Worm (Caenorhabditis elegans) whole organism, L1 larva: ENCODE measurements around the gene C37C3.12.

Source experiments
- C04F5.9 ChIP-seq: sonication (generic microtip); optimal IDR thresholded peaks from 2 replicates; lab custom pipeline; 2016; ENCODE audit warnings: missing genetic modification characterization, missing compliant biosample characterization
- C34B4.2 ChIP-seq: sonication (generic microtip); optimal IDR thresholded peaks from 2 replicates; lab custom pipeline; 2017; ENCODE audit warnings: mild to moderate bottlenecking, missing genetic modification characterization, missing compliant biosample characterization
- Y116A8C.19 ChIP-seq: sonication (generic microtip); optimal IDR thresholded peaks from 2 replicates; lab custom pipeline; 2016; ENCODE audit warnings: missing compliant biosample characterization, missing genetic modification characterization, borderline replicate concordance
- aha-1 ChIP-seq: fragments of 150-350 bp; optimal IDR thresholded peaks from 2 replicates; lab custom pipeline; 2014; ENCODE audit warnings: missing biosample characterization, missing genetic modification characterization
- alr-1 ChIP-seq: fragments of 200-800 bp; sonication (Bioruptor generic); optimal IDR thresholded peaks from 2 replicates; lab custom pipeline; 2018; ENCODE audit warnings: borderline replicate concordance, mild to moderate bottlenecking, missing genetic modification characterization, missing compliant biosample characterization
- aly-2 ChIP-seq: fragments of 150-350 bp; optimal IDR thresholded peaks from 2 replicates; lab custom pipeline; 2014; ENCODE audit warnings: missing biosample characterization, missing genetic modification characterization
- blmp-1 ChIP-seq: fragments of 150-350 bp; optimal IDR thresholded peaks from 2 replicates; lab custom pipeline; 2014; ENCODE audit warnings: missing biosample characterization, missing genetic modification characterization
- ceh-8 ChIP-seq: fragments of 200-800 bp; sonication (Bioruptor generic); optimal IDR thresholded peaks from 2 replicates; lab custom pipeline; 2018; ENCODE audit warnings: mild to moderate bottlenecking, missing genetic modification characterization, moderate library complexity, missing compliant biosample characterization
- ceh-82 ChIP-seq, 3 experiments: fragments of 150-350 bp in 1 of 3; sonication (generic microtip) in 2 of 3; optimal IDR thresholded peaks; 2 replicates each; lab custom pipeline; 2014 to 2017; ENCODE audit warnings: missing biosample characterization in 3 of 3, missing genetic modification characterization in 3 of 3
- ceh-88 ChIP-seq: fragments of 200-800 bp; sonication (Bioruptor generic); IDR thresholded peaks from 2 replicates; pipeline ENCODE4 v1.3.6; 2022; ENCODE audit warnings: missing genetic modification characterization, missing compliant biosample characterization
- ceh-90 ChIP-seq: sonication (generic microtip); optimal IDR thresholded peaks from 2 replicates; lab custom pipeline; 2016; ENCODE audit warnings: missing genetic modification characterization, missing compliant biosample characterization
- dpl-1 ChIP-seq, 3 experiments: fragments of 150-350 bp in 2 of 3; sonication (generic microtip) in 1 of 3; optimal IDR thresholded peaks; 2 replicates each; lab custom pipeline; 2014 to 2017; ENCODE audit warnings: missing biosample characterization in 3 of 3, missing genetic modification characterization in 3 of 3, missing genetic modification reagents in 3 of 3
- dsc-1 ChIP-seq: sonication (generic microtip); optimal IDR thresholded peaks from 2 replicates; lab custom pipeline; 2016; ENCODE audit warnings: mild to moderate bottlenecking, missing genetic modification characterization, missing compliant biosample characterization
- efl-1 ChIP-seq, 4 experiments: fragments of 150-350 bp; optimal IDR thresholded peaks in 3 of 4; peaks in 1 of 4; 1 replicate in 1 of 4; 2 replicates in 3 of 4; lab custom pipeline; 2014; ENCODE audit warnings: missing biosample characterization in 2 of 4, missing genetic modification characterization in 2 of 4, missing genetic modification reagents in 2 of 4
- egl-13 ChIP-seq: sonication (generic microtip); optimal IDR thresholded peaks from 2 replicates; lab custom pipeline; 2016; ENCODE audit warnings: missing genotype, missing genetic modification reagents, missing genetic modification characterization, missing compliant biosample characterization
- elt-3 ChIP-seq, 6 experiments: fragments of 150-350 bp in 1 of 6; sonication (generic microtip); optimal IDR thresholded peaks; 2 replicates each; lab custom pipeline; 2017 to 2018; ENCODE audit warnings: missing biosample characterization in 6 of 6, missing genetic modification characterization in 6 of 6, inconsistent platforms in 1 of 6
- ets-5 ChIP-seq: fragments of 200-800 bp; sonication (Bioruptor generic); IDR thresholded peaks from 2 replicates; pipeline ENCODE4 v1.3.6; 2022; ENCODE audit warnings: missing genetic modification characterization, missing compliant biosample characterization
- fkh-10 ChIP-seq: sonication (generic microtip); optimal IDR thresholded peaks from 2 replicates; lab custom pipeline; 2017; ENCODE audit warnings: missing biosample characterization, missing genetic modification reagents, missing genetic modification characterization
- fkh-8 ChIP-seq: sonication (generic microtip); optimal IDR thresholded peaks from 2 replicates; lab custom pipeline; 2016; ENCODE audit warnings: mild to moderate bottlenecking, missing genetic modification characterization, missing compliant biosample characterization
- fos-1 ChIP-seq: fragments of 150-350 bp; optimal IDR thresholded peaks from 2 replicates; lab custom pipeline; 2014; ENCODE audit warnings: missing biosample characterization, missing genetic modification characterization
- hlh-4 ChIP-seq: sonication (generic microtip); optimal IDR thresholded peaks from 2 replicates; lab custom pipeline; 2016; ENCODE audit warnings: mild to moderate bottlenecking, missing genetic modification characterization, missing compliant biosample characterization
- irx-1 ChIP-seq: sonication (generic microtip); optimal IDR thresholded peaks from 2 replicates; lab custom pipeline; 2016; ENCODE audit warnings: missing genetic modification characterization, missing compliant biosample characterization
- jun-1 ChIP-seq: fragments of 150-350 bp; optimal IDR thresholded peaks from 2 replicates; lab custom pipeline; 2014; ENCODE audit warnings: missing biosample characterization, missing genetic modification reagents, missing genetic modification characterization
- lin-13 ChIP-seq: fragments of 150-350 bp; optimal IDR thresholded peaks from 2 replicates; lab custom pipeline; 2014; ENCODE audit warnings: missing biosample characterization, missing genetic modification reagents, missing genetic modification characterization
- lin-14 ChIP-seq: fragments of 200-800 bp; sonication (Bioruptor generic); optimal IDR thresholded peaks from 2 replicates; lab custom pipeline; 2018; ENCODE audit warnings: mild to moderate bottlenecking, missing genetic modification characterization, moderate library complexity, missing compliant biosample characterization
- lin-15B ChIP-seq: fragments of 150-350 bp; sonication (generic microtip); optimal IDR thresholded peaks from 3 replicates; lab custom pipeline; 2014; ENCODE audit warnings: missing biosample characterization, missing genetic modification characterization
- lin-35 ChIP-seq, 2 experiments: fragments of 150-350 bp; optimal IDR thresholded peaks; 2 replicates each; lab custom pipeline; 2014; ENCODE audit warnings: missing biosample characterization in 2 of 2, missing genetic modification characterization in 2 of 2, missing genetic modification reagents in 2 of 2
- lin-39 ChIP-seq: fragments of 150-350 bp; optimal IDR thresholded peaks from 2 replicates; lab custom pipeline; 2014; ENCODE audit warnings: missing biosample characterization, missing genetic modification reagents, missing genetic modification characterization
- lir-3 ChIP-seq: sonication (generic microtip); optimal IDR thresholded peaks from 2 replicates; lab custom pipeline; 2016; ENCODE audit warnings: mild to moderate bottlenecking, missing genetic modification characterization, moderate library complexity, missing compliant biosample characterization; ENCODE audit not compliant: poor library complexity
- lsy-2 ChIP-seq, 2 experiments: fragments of 150-350 bp; optimal IDR thresholded peaks; 2 replicates each; lab custom pipeline; 2014; ENCODE audit warnings: missing biosample characterization in 2 of 2, missing genetic modification characterization in 2 of 2
- mdl-1 ChIP-seq, 2 experiments: fragments of 150-350 bp; optimal IDR thresholded peaks; 2 replicates each; lab custom pipeline; 2014 to 2017; ENCODE audit warnings: missing biosample characterization in 2 of 2, missing genetic modification characterization in 2 of 2, inconsistent platforms in 1 of 2
- nhr-12 ChIP-seq: sonication (generic microtip); optimal IDR thresholded peaks from 2 replicates; lab custom pipeline; 2017; ENCODE audit warnings: missing biosample characterization, missing genetic modification characterization
- nhr-19 ChIP-seq: fragments of 200-800 bp; sonication (Bioruptor generic); conservative IDR thresholded peaks from 2 replicates; pipeline ENCODE4 v1.3.6; 2022; ENCODE audit warnings: missing genetic modification characterization, missing compliant biosample characterization
- nhr-20 ChIP-seq: sonication (generic microtip); optimal IDR thresholded peaks from 2 replicates; lab custom pipeline; 2016; ENCODE audit warnings: mild to moderate bottlenecking, missing genetic modification characterization, missing compliant biosample characterization
- nhr-28 ChIP-seq: fragments of 150-350 bp; optimal IDR thresholded peaks from 2 replicates; lab custom pipeline; 2014; ENCODE audit warnings: missing biosample characterization, missing genetic modification characterization
- nhr-71 ChIP-seq: sonication (generic microtip); optimal IDR thresholded peaks from 2 replicates; lab custom pipeline; 2016; ENCODE audit warnings: mild to moderate bottlenecking, missing genetic modification characterization, moderate library complexity, missing compliant biosample characterization
- nhr-84 ChIP-seq: sonication (generic microtip); optimal IDR thresholded peaks from 2 replicates; lab custom pipeline; 2017; ENCODE audit warnings: missing biosample characterization, missing genetic modification characterization
- nhr-85 ChIP-seq: sonication (generic microtip); peaks from one replicate; lab custom pipeline; 2016; ENCODE audit warnings: missing genetic modification characterization, inconsistent platforms, missing compliant biosample characterization
- pax-3 ChIP-seq: fragments of 200-800 bp; sonication (Bioruptor generic); optimal IDR thresholded peaks from 2 replicates; lab custom pipeline; 2018; ENCODE audit warnings: mild to moderate bottlenecking, missing genetic modification characterization, moderate library complexity, missing compliant biosample characterization
- pqm-1 ChIP-seq: sonication (generic microtip); optimal IDR thresholded peaks from 3 replicates; lab custom pipeline; 2017; ENCODE audit warnings: missing biosample characterization, missing genetic modification characterization
- snu-23 ChIP-seq: sonication (generic microtip); optimal IDR thresholded peaks from 2 replicates; lab custom pipeline; 2016; ENCODE audit warnings: missing genetic modification characterization, missing compliant biosample characterization
- sox-4 ChIP-seq: sonication (generic microtip); optimal IDR thresholded peaks from 2 replicates; lab custom pipeline; 2016; ENCODE audit warnings: missing genetic modification characterization, missing compliant biosample characterization
- sptf-1 ChIP-seq: fragments of 150-350 bp; optimal IDR thresholded peaks from 2 replicates; lab custom pipeline; 2014; ENCODE audit warnings: missing biosample characterization, missing genetic modification characterization
- tbx-2 ChIP-seq: sonication (generic microtip); optimal IDR thresholded peaks from 2 replicates; lab custom pipeline; 2016; ENCODE audit warnings: missing genetic modification characterization, missing compliant biosample characterization
- tlp-1 ChIP-seq: fragments of 150-350 bp; optimal IDR thresholded peaks from 2 replicates; lab custom pipeline; 2014; ENCODE audit warnings: missing biosample characterization, missing genetic modification characterization
- unc-130 ChIP-seq: fragments of 150-350 bp; optimal IDR thresholded peaks from 2 replicates; lab custom pipeline; 2017; ENCODE audit warnings: missing biosample characterization, missing genetic modification characterization, inconsistent platforms
- unc-62 ChIP-seq: fragments of 150-350 bp; optimal IDR thresholded peaks from 2 replicates; lab custom pipeline; 2014; ENCODE audit warnings: missing biosample characterization, missing genetic modification reagents, missing genetic modification characterization
- unc-86 ChIP-seq: sonication (generic microtip); optimal IDR thresholded peaks from 2 replicates; lab custom pipeline; 2016; ENCODE audit warnings: missing genetic modification characterization, missing compliant biosample characterization
- vab-15 ChIP-seq: sonication (generic microtip); optimal IDR thresholded peaks from 2 replicates; lab custom pipeline; 2017; ENCODE audit warnings: missing genotype, mild to moderate bottlenecking, missing genetic modification characterization, missing compliant biosample characterization
- xbp-1 ChIP-seq: sonication (generic microtip); optimal IDR thresholded peaks from 2 replicates; lab custom pipeline; 2016; ENCODE audit warnings: missing genetic modification characterization, missing compliant biosample characterization
- zip-4 ChIP-seq: fragments of 200-800 bp; sonication (Bioruptor generic); optimal IDR thresholded peaks from 2 replicates; lab custom pipeline; 2018; ENCODE audit warnings: mild to moderate bottlenecking, missing genetic modification characterization, moderate library complexity, missing compliant biosample characterization

The C37C3.12 gene

ce11 chrV:7804064-7804800 lies 35.2 kb downstream of the C37C3.12 start, which contains the start of gene uvs-1 (continued):
- TF ChIP-seq unc-62 (GFP tag; lab: Kevin White, UChicago) (no peak), fos-1 (tag; lab: Kevin White, UChicago) (no peak), nhr-84 (tag; lab: Kevin White, UChicago) (no peak), dsc-1 (tag; lab: Kevin White, UChicago) (no peak), elt-3 (tag; optimal IDR thresholded peaks at IDR 0.05; lab: Kevin White, UChicago) (peak in 1 of 6 experiments; percentile 35), lir-3 (no peak), tbx-2 (tag; lab: Kevin White, UChicago) (peak; percentile 41), xbp-1 (tag; lab: Kevin White, UChicago) (peak; percentile 37), zip-4 (GFP tag; lab: Kevin White, UChicago) (no peak), mdl-1 (tag; optimal IDR thresholded peaks at IDR 0.05; lab: Kevin White, UChicago) (peak in 1 of 2 experiments; percentile 69), blmp-1 (tag; lab: Kevin White, UChicago) (peak; percentile 79), pax-3 (tag; lab: Kevin White, UChicago) (no peak), ceh-88 (GFP tag; lab: Robert Waterston, UW) (no peak), nhr-19 (GFP tag; lab: Robert Waterston, UW) (peak; percentile 69), alr-1 (no peak), sptf-1 (tag; lab: Kevin White, UChicago) (no peak), dpl-1 (GFP tag; optimal IDR thresholded peaks at IDR 0.05; lab: Kevin White, UChicago) (peak; percentile 33 to 73 (median 38)), unc-130 (tag; lab: Kevin White, UChicago) (peak; percentile 63), lin-13 (GFP tag; lab: Kevin White, UChicago) (peak; percentile 26), irx-1 (tag; lab: Kevin White, UChicago) (peak; percentile 46), lsy-2 (tag; optimal IDR thresholded peaks at IDR 0.05; lab: Kevin White, UChicago) (peak; percentile 20 to 43), Y116A8C.19 (tag; lab: Kevin White, UChicago) (no peak), tlp-1 (tag; lab: Kevin White, UChicago) (no peak), jun-1 (tag; lab: Kevin White, UChicago) (no peak), fkh-10 (GFP tag; lab: Kevin White, UChicago) (peak; percentile 17), unc-86 (tag; lab: Kevin White, UChicago) (peak; percentile 8), pqm-1 (no peak), ets-5 (GFP tag; lab: Robert Waterston, UW) (no peak), lin-15B (tag; lab: Kevin White, UChicago) (peak; percentile 59), nhr-71 (tag; lab: Kevin White, UChicago) (peak; percentile 77), nhr-12 (tag; lab: Kevin White, UChicago) (no peak), nhr-20 (tag; lab: Kevin White, UChicago) (peak; percentile 65), fkh-8 (peak; percentile 66), lin-39 (no peak), snu-23 (GFP tag; lab: Kevin White, UChicago) (peak; percentile 40), sox-4 (tag; lab: Kevin White, UChicago) (no peak), aha-1 (tag; lab: Kevin White, UChicago) (no peak), efl-1 (optimal IDR thresholded peaks at IDR 0.05; lab: Kevin White, UChicago) (peak; percentile 38 to 48), efl-1 (GFP tag; optimal IDR thresholded peaks at IDR 0.05 in 1 of 2; lab: Kevin White, UChicago) (peak; percentile 33 to 95), vab-15 (tag; lab: Kevin White, UChicago) (peak; percentile 64), nhr-28 (no peak), C04F5.9 (no peak), hlh-4 (tag; lab: Kevin White, UChicago) (no peak), nhr-85 (peak; percentile 91), lin-35 (GFP tag; optimal IDR thresholded peaks at IDR 0.05; lab: Kevin White, UChicago) (peak; percentile 50 to 57), aly-2 (tag; lab: Kevin White, UChicago) (no peak), ceh-8 (GFP tag; lab: Kevin White, UChicago) (no peak), C34B4.2 (tag; lab: Kevin White, UChicago) (no peak), lin-14 (GFP tag; lab: Kevin White, UChicago) (peak; percentile 78), ceh-90 (no peak), egl-13 (tag; lab: Kevin White, UChicago) (no peak), ceh-82 (tag; optimal IDR thresholded peaks at IDR 0.05; lab: Kevin White, UChicago) (peak in 2 of 3 experiments; percentile 20 to 78)
